Worm (Caenorhabditis elegans) whole organism, young adult: Measurements from ENCODE around the gene ehn-3.

Experiments used
- B0261.1 ChIP-seq: sonication (generic microtip); optimal IDR thresholded peaks from 2 replicates; lab custom pipeline; 2016; ENCODE audit warnings: mild to moderate bottlenecking, missing genetic modification characterization, moderate library complexity, missing compliant biosample characterization
- B0336.3 ChIP-seq: fragments of 200-800 bp; sonication (Bioruptor generic); IDR thresholded peaks from 2 replicates; pipeline ENCODE4 v1.3.6; 2022; ENCODE audit warnings: missing genetic modification characterization, missing compliant biosample characterization
- C06A6.2 ChIP-seq: fragments of 200-800 bp; sonication (Bioruptor generic); conservative IDR thresholded peaks from 2 replicates; pipeline ENCODE4 v1.3.6; 2022; ENCODE audit warnings: missing genetic modification characterization, missing compliant biosample characterization
- C17E4.6 ChIP-seq: fragments of 200-800 bp; sonication (Bioruptor generic); IDR thresholded peaks from 2 replicates; pipeline ENCODE4 v1.3.6; 2022; ENCODE audit warnings: missing genetic modification reagents, missing genetic modification characterization, missing compliant biosample characterization
- F22D6.2 ChIP-seq: sonication (generic microtip); optimal IDR thresholded peaks from 2 replicates; lab custom pipeline; 2016; ENCODE audit warnings: mild to moderate bottlenecking, missing genetic modification characterization, missing compliant biosample characterization
- F33H1.4 ChIP-seq: fragments of 200-800 bp; sonication (Bioruptor generic); IDR thresholded peaks from 2 replicates; pipeline ENCODE4 v1.3.6; 2022; ENCODE audit warnings: missing genetic modification reagents, missing genetic modification characterization, missing compliant biosample characterization
- K11D2.4 ChIP-seq: fragments of 200-800 bp; sonication (Bioruptor generic); IDR thresholded peaks from 2 replicates; pipeline ENCODE4 v1.3.6; 2022; ENCODE audit warnings: missing genetic modification reagents, missing genetic modification characterization, missing compliant biosample characterization
- K12H6.12 ChIP-seq: fragments of 200-800 bp; sonication (Bioruptor generic); optimal IDR thresholded peaks from 2 replicates; lab custom pipeline; 2018; ENCODE audit warnings: mild to moderate bottlenecking, missing genetic modification characterization, missing compliant biosample characterization
- Y56A3A.18 ChIP-seq: fragments of 200-800 bp; sonication (Bioruptor generic); IDR thresholded peaks from 2 replicates; pipeline ENCODE4 v1.3.6; 2022; ENCODE audit warnings: missing genetic modification reagents, missing genetic modification characterization, missing compliant biosample characterization
- Y79H2A.3 ChIP-seq: fragments of 200-800 bp; sonication (Bioruptor generic); conservative IDR thresholded peaks from 2 replicates; pipeline ENCODE4 v1.3.6; 2022; ENCODE audit warnings: missing genetic modification reagents, missing genetic modification characterization, missing compliant biosample characterization
- ZK185.1 ChIP-seq: sonication (generic microtip); optimal IDR thresholded peaks from 2 replicates; lab custom pipeline; 2016; ENCODE audit warnings: mild to moderate bottlenecking, missing genetic modification characterization, missing compliant biosample characterization; ENCODE audit not compliant: poor library complexity, severe bottlenecking
- attf-5 ChIP-seq: fragments of 200-800 bp; sonication (Bioruptor generic); optimal IDR thresholded peaks from 2 replicates; lab custom pipeline; 2018; ENCODE audit warnings: mild to moderate bottlenecking, missing genetic modification characterization, missing compliant biosample characterization
- bed-2 ChIP-seq: fragments of 200-800 bp; sonication (Bioruptor generic); IDR thresholded peaks from 2 replicates; pipeline ENCODE4 v1.3.6; 2022; ENCODE audit warnings: missing genetic modification reagents, missing genetic modification characterization, missing compliant biosample characterization
- cebp-1 ChIP-seq, 2 experiments: fragments of 200-800 bp in 1 of 2; sonication (Bioruptor generic) in 1 of 2; sonication (generic microtip) in 1 of 2; IDR thresholded peaks in 1 of 2; optimal IDR thresholded peaks in 1 of 2; 2 replicates each; pipeline versions ENCODE4 v1.3.6 to Lab custom; 2017 to 2022; ENCODE audit warnings: missing compliant biosample characterization in 2 of 2, missing genetic modification characterization in 2 of 2, mild to moderate bottlenecking in 1 of 2, missing genetic modification reagents in 1 of 2, moderate library complexity in 1 of 2
- ceh-100 ChIP-seq: fragments of 200-800 bp; sonication (Bioruptor generic); IDR thresholded peaks from 2 replicates; pipeline ENCODE4 v1.3.6; 2022; ENCODE audit warnings: missing genetic modification reagents, missing genetic modification characterization, missing compliant biosample characterization
- die-1 ChIP-seq: sonication (generic microtip); optimal IDR thresholded peaks from 2 replicates; lab custom pipeline; 2016; ENCODE audit warnings: missing genotype, mild to moderate bottlenecking, missing genetic modification characterization, missing compliant biosample characterization
- dox-1 ChIP-seq: fragments of 200-800 bp; sonication (Bioruptor generic); IDR thresholded peaks from 2 replicates; pipeline ENCODE4 v1.3.6; 2022; ENCODE audit warnings: missing genetic modification reagents, missing genetic modification characterization, missing compliant biosample characterization
- dpl-1 ChIP-seq: fragments of 150-350 bp; optimal IDR thresholded peaks from 2 replicates; lab custom pipeline; 2014; ENCODE audit warnings: missing biosample characterization, missing genetic modification reagents, missing genetic modification characterization
- efl-1 ChIP-seq: fragments of 150-350 bp; optimal IDR thresholded peaks from 2 replicates; lab custom pipeline; 2014; ENCODE audit warnings: missing biosample characterization, missing genetic modification reagents, missing genetic modification characterization
- egl-18 ChIP-seq: fragments of 200-800 bp; sonication (Bioruptor generic); IDR thresholded peaks from 2 replicates; pipeline ENCODE4 v1.3.6; 2022; ENCODE audit warnings: missing genetic modification reagents, missing genetic modification characterization, missing compliant biosample characterization
- egl-44 ChIP-seq: fragments of 200-800 bp; sonication (Bioruptor generic); IDR thresholded peaks from 2 replicates; pipeline ENCODE4 v1.3.6; 2022; ENCODE audit warnings: missing genetic modification reagents, missing genetic modification characterization, missing compliant biosample characterization
- egrh-3 ChIP-seq: fragments of 200-800 bp; sonication (Bioruptor generic); IDR thresholded peaks from 2 replicates; pipeline ENCODE4 v1.3.6; 2022; ENCODE audit warnings: missing genetic modification reagents, missing genetic modification characterization, missing compliant biosample characterization
- ekl-4 ChIP-seq: fragments of 200-800 bp; sonication (Bioruptor generic); IDR thresholded peaks from 2 replicates; pipeline ENCODE4 v1.3.6; 2022; ENCODE audit warnings: missing genetic modification reagents, missing genetic modification characterization, missing compliant biosample characterization
- hlh-26 ChIP-seq: fragments of 200-800 bp; sonication (Bioruptor generic); conservative IDR thresholded peaks from 2 replicates; pipeline ENCODE4 v1.3.6; 2022; ENCODE audit warnings: missing genetic modification reagents, missing genetic modification characterization, missing compliant biosample characterization
- hmg-1.2 ChIP-seq: fragments of 200-800 bp; sonication (Bioruptor generic); IDR thresholded peaks from 2 replicates; pipeline ENCODE4 v1.3.6; 2022; ENCODE audit warnings: missing genetic modification reagents, missing genetic modification characterization, missing compliant biosample characterization
- hmg-20 ChIP-seq: fragments of 200-800 bp; sonication (Bioruptor generic); IDR thresholded peaks from 2 replicates; pipeline ENCODE4 v1.3.6; 2022; ENCODE audit warnings: missing genetic modification reagents, missing genetic modification characterization, missing compliant biosample characterization
- let-607 ChIP-seq, 2 experiments: fragments of 200-800 bp in 1 of 2; sonication (Bioruptor generic) in 1 of 2; sonication (generic microtip) in 1 of 2; optimal IDR thresholded peaks; 2 replicates each; lab custom pipeline; 2016 to 2018; ENCODE audit warnings: mild to moderate bottlenecking in 2 of 2, missing compliant biosample characterization in 2 of 2, missing genetic modification characterization in 2 of 2, moderate library complexity in 2 of 2, missing genotype in 1 of 2
- lin-35 ChIP-seq, 3 experiments: fragments of 150-350 bp in 2 of 3; sonication (generic microtip) in 1 of 3; optimal IDR thresholded peaks; 2 replicates each; lab custom pipeline; 2014 to 2018; ENCODE audit warnings: missing biosample characterization in 3 of 3, missing genetic modification characterization in 3 of 3, missing genetic modification reagents in 3 of 3
- lin-54 ChIP-seq: fragments of 200-800 bp; sonication (Bioruptor generic); optimal IDR thresholded peaks from 2 replicates; lab custom pipeline; 2018; ENCODE audit warnings: mild to moderate bottlenecking, missing genetic modification characterization, missing compliant biosample characterization
- madf-6 ChIP-seq: fragments of 200-800 bp; sonication (Bioruptor generic); IDR thresholded peaks from 2 replicates; pipeline ENCODE4 v1.3.6; 2022; ENCODE audit warnings: missing genetic modification reagents, missing genetic modification characterization, missing compliant biosample characterization
- mcd-1 ChIP-seq: fragments of 200-800 bp; sonication (Bioruptor generic); IDR thresholded peaks from 2 replicates; pipeline ENCODE4 v1.3.6; 2022; ENCODE audit warnings: missing genetic modification reagents, missing genetic modification characterization, missing compliant biosample characterization
- nfyb-1 ChIP-seq: fragments of 200-800 bp; sonication (Bioruptor generic); IDR thresholded peaks from 2 replicates; pipeline ENCODE4 v1.3.6; 2022; ENCODE audit warnings: missing genetic modification reagents, missing genetic modification characterization, missing compliant biosample characterization
- nhr-27 ChIP-seq: fragments of 200-800 bp; sonication (Bioruptor generic); optimal IDR thresholded peaks from 2 replicates; lab custom pipeline; 2018; ENCODE audit warnings: mild to moderate bottlenecking, missing genetic modification characterization, moderate library complexity, missing compliant biosample characterization
- nhr-80 ChIP-seq: sonication (generic microtip); optimal IDR thresholded peaks from 2 replicates; lab custom pipeline; 2016; ENCODE audit warnings: missing genetic modification characterization, missing compliant biosample characterization
- pbrm-1 ChIP-seq: fragments of 200-800 bp; sonication (Bioruptor generic); IDR thresholded peaks from 2 replicates; pipeline ENCODE4 v1.3.6; 2022; ENCODE audit warnings: missing genetic modification reagents, missing genetic modification characterization, missing compliant biosample characterization
- sdz-38 ChIP-seq: sonication (generic microtip); optimal IDR thresholded peaks from 2 replicates; lab custom pipeline; 2016; ENCODE audit warnings: missing genotype, missing genetic modification characterization, missing compliant biosample characterization
- snpc-1.1 ChIP-seq: sonication (generic microtip); optimal IDR thresholded peaks from 2 replicates; lab custom pipeline; 2017; ENCODE audit warnings: missing genetic modification characterization, mild to moderate bottlenecking, missing compliant biosample characterization, antibody characterized with exemption, moderate library complexity, missing genotype, missing genetic modification reagents; ENCODE audit not compliant: insufficient read depth
- snpc-4 ChIP-seq, 5 experiments: fragments of 150-350 bp in 1 of 5; sonication (generic microtip) in 4 of 5; optimal IDR thresholded peaks; 2 replicates each; lab custom pipeline; 2014 to 2018; ENCODE audit warnings: missing genetic modification characterization in 5 of 5, missing biosample characterization in 3 of 5, antibody characterized with exemption in 2 of 5, mild to moderate bottlenecking in 2 of 5, missing compliant biosample characterization in 2 of 5, missing genotype in 2 of 5, moderate library complexity in 2 of 5, missing genetic modification reagents in 1 of 5
- tbp1 ChIP-seq: fragments of 200-800 bp; sonication (Bioruptor generic); optimal IDR thresholded peaks from 2 replicates; lab custom pipeline; 2018; ENCODE audit warnings: mild to moderate bottlenecking, missing genetic modification characterization, missing compliant biosample characterization
- unc-62 ChIP-seq: fragments of 150-350 bp; optimal IDR thresholded peaks from 2 replicates; lab custom pipeline; 2014; ENCODE audit warnings: missing biosample characterization, missing genetic modification reagents, missing genetic modification characterization
- zfh-2 ChIP-seq: fragments of 200-800 bp; sonication (Bioruptor generic); conservative IDR thresholded peaks from 2 replicates; pipeline ENCODE4 v1.3.6; 2022; ENCODE audit warnings: missing genetic modification reagents, missing genetic modification characterization, missing compliant biosample characterization
- ztf-6 ChIP-seq: fragments of 200-800 bp; sonication (Bioruptor generic); IDR thresholded peaks from 2 replicates; pipeline ENCODE4 v1.3.6; 2022; ENCODE audit warnings: missing genetic modification reagents, missing genetic modification characterization, missing compliant biosample characterization

ehn-3 gene

ce11 chrIV:5370914-5371313, 48.1 kb downstream of the ehn-3 start (continued):
- no peak for TF ChIP-seq unc-62 (GFP tag; lab: Kevin White, UChicago)
- no peak for TF ChIP-seq F22D6.2 (tag; lab: Kevin White, UChicago)
- TF ChIP-seq C06A6.2 (GFP tag; lab: Robert Waterston, UW) = no peak
- no peak for TF ChIP-seq Y79H2A.3
- no peak for TF ChIP-seq cebp-1 (GFP tag; IDR thresholded peaks at IDR 0.05; lab: Robert Waterston, UW)
- peak; percentile 6 for TF ChIP-seq cebp-1 (tag; optimal IDR thresholded peaks at IDR 0.05; lab: Kevin White, UChicago)
- 0 out of 2 replicates have a peak, but pooled peaks have one; percentile 26 for TF ChIP-seq ceh-100 (GFP tag; lab: Robert Waterston, UW)
- TF ChIP-seq F33H1.4 = no peak
- no peak for TF ChIP-seq egl-44 (GFP tag; lab: Robert Waterston, UW)
- TF ChIP-seq Y56A3A.18 (GFP tag; lab: Robert Waterston, UW) = no peak
- no peak for TF ChIP-seq sdz-38 (tag; lab: Kevin White, UChicago)
- TF ChIP-seq hmg-20 (GFP tag; lab: Robert Waterston, UW) = no peak
- no peak for TF ChIP-seq ZK185.1 (tag; lab: Kevin White, UChicago)
- TF ChIP-seq nhr-27 (tag; lab: Kevin White, UChicago) = no peak
- TF ChIP-seq snpc-1.1 (tag; lab: Kevin White, UChicago) = no peak
- no peak for TF ChIP-seq zfh-2 (GFP tag; lab: Robert Waterston, UW)
- no peak for TF ChIP-seq dpl-1 (GFP tag; lab: Kevin White, UChicago)
- peak; percentile 12 for TF ChIP-seq efl-1 (GFP tag; lab: Kevin White, UChicago)
- TF ChIP-seq K12H6.12 (tag; lab: Kevin White, UChicago) = no peak
- TF ChIP-seq lin-35 (GFP tag; optimal IDR thresholded peaks at IDR 0.05; lab: Kevin White, UChicago) = no peak
- TF ChIP-seq, all 124 proteins: peak for 7

- TF ChIP-seq mcd-1 (GFP tag; lab: Robert Waterston, UW) = 0 out of 2 replicates have a peak, but pooled peaks have one; percentile 31
- TF ChIP-seq let-607 (tag; optimal IDR thresholded peaks at IDR 0.05; lab: Kevin White, UChicago) = no peak
- TF ChIP-seq, all 124 proteins: peak for 1
Observed at ce11 chrIV:5369414-5369813, 49.6 kb downstream of the ehn-3 start, which contains the start of gene F41H10.3. Gene F41H10.3, plus strand, starts transcription at chrIV:5369801.

- TF ChIP-seq nfyb-1 (GFP tag; lab: Robert Waterston, UW) = 0 out of 2 replicates have a peak, but pooled peaks have one; percentile 20
- peak; percentile 63 for TF ChIP-seq zfh-2 (GFP tag; lab: Robert Waterston, UW)
- TF ChIP-seq die-1 (tag; lab: Kevin White, UChicago) = no peak
- TF ChIP-seq pbrm-1 (GFP tag; lab: Robert Waterston, UW) = 0 out of 2 replicates have a peak, but pooled peaks have one; percentile 31
- no peak for TF ChIP-seq B0261.1 (tag; lab: Kevin White, UChicago)
- peak; percentile 93 for TF ChIP-seq hmg-1.2 (GFP tag; lab: Robert Waterston, UW)
- TF ChIP-seq dox-1 (GFP tag; lab: Robert Waterston, UW) = peak; percentile 36; the same call in 1 of the 2 replicates
- TF ChIP-seq egrh-3 (GFP tag; lab: Robert Waterston, UW) = no peak
- TF ChIP-seq cebp-1 (GFP tag; IDR thresholded peaks at IDR 0.05; lab: Robert Waterston, UW) = no peak
- TF ChIP-seq cebp-1 (tag; optimal IDR thresholded peaks at IDR 0.05; lab: Kevin White, UChicago) = peak; percentile 49
- TF ChIP-seq ztf-6 (GFP tag; lab: Robert Waterston, UW) = no peak
- peak; percentile 52 for TF ChIP-seq madf-6 (GFP tag; lab: Robert Waterston, UW)
- no peak for TF ChIP-seq hlh-26 (GFP tag; lab: Robert Waterston, UW)
- TF ChIP-seq attf-5 (GFP tag; lab: Kevin White, UChicago) = peak; percentile 77
- TF ChIP-seq mcd-1 (GFP tag; lab: Robert Waterston, UW) = peak; percentile 67
- TF ChIP-seq snpc-4 (GFP tag; optimal IDR thresholded peaks at IDR 0.05; lab: Kevin White, UChicago) = no peak
- peak in 2 of 4 experiments; percentile 20 to 67 for TF ChIP-seq snpc-4 (tag; optimal IDR thresholded peaks at IDR 0.05; lab: Kevin White, UChicago)
- 0 out of 2 replicates have a peak, but pooled peaks have one; percentile 48 for TF ChIP-seq ekl-4 (GFP tag; lab: Robert Waterston, UW)
- TF ChIP-seq bed-2 = no peak
- peak; percentile 63; the same call in 1 of the 2 replicates for TF ChIP-seq egl-18 (GFP tag; lab: Robert Waterston, UW)
- TF ChIP-seq nhr-80 (tag; lab: Kevin White, UChicago) = peak; percentile 11
- no peak for TF ChIP-seq K11D2.4
- TF ChIP-seq lin-54 (GFP tag; lab: Kevin White, UChicago) = peak; percentile 6
- TF ChIP-seq tbp1 (GFP tag; lab: Kevin White, UChicago) = peak; percentile 8
- TF ChIP-seq C17E4.6 = peak; percentile 23; the same call in 1 of the 2 replicates
- peak; percentile 46; the same call in 1 of the 2 replicates for TF ChIP-seq B0336.3 (GFP tag; lab: Robert Waterston, UW)
Observed at ce11 chrIV:5368860-5369259, 50.2 kb downstream of the ehn-3 start.
